Fruit fly (Drosophila melanogaster): ENCODE data around the gene CG44774.

CG44774 gene

dm6 chrX:4906573-4906972, 31.3 kb downstream of the CG44774 start, which contains the start of gene CG6927 (continued):
- TF ChIP-seq HHEX (GFP tag; optimal IDR thresholded peaks at IDR 0.05) (peak; percentile 43), yki (optimal IDR thresholded peaks at IDR 0.05) (no peak), CG32532 (GFP tag; IDR thresholded peaks at IDR 0.05) (peak; percentile 87), Fer3 (tag; optimal IDR thresholded peaks at IDR 0.05) (peak; percentile 66), p53 (GFP tag; optimal IDR thresholded peaks at IDR 0.05) (no peak), CG18262 (tag; optimal IDR thresholded peaks at IDR 0.05) (peak; percentile 77), Hr78 (GFP tag; optimal IDR thresholded peaks at IDR 0.05) (no peak), CG4424 (GFP tag; optimal IDR thresholded peaks at IDR 0.05) (peak; percentile 31), CG14050 (GFP tag; IDR thresholded peaks at IDR 0.05) (peak; percentile 88), CG7357 (GFP tag; IDR thresholded peaks at IDR 0.05) (peak; percentile 79), C15 (GFP tag; IDR thresholded peaks at IDR 0.05) (no peak), ttk (GFP tag; IDR thresholded peaks at IDR 0.05) (peak; percentile 92), bsh (GFP tag; optimal IDR thresholded peaks at IDR 0.05) (peak in 1 of 2 experiments; percentile 70), CG10431 (GFP tag; optimal IDR thresholded peaks at IDR 0.05) (no peak), CG18476 (GFP tag; optimal IDR thresholded peaks at IDR 0.05) (no peak), CG3407 (GFP tag; optimal IDR thresholded peaks at IDR 0.05) (peak; percentile 4), stwl (tag; optimal IDR thresholded peaks at IDR 0.05) (peak; percentile 13), Meics (GFP tag; optimal IDR thresholded peaks at IDR 0.05) (peak; percentile 61), CG10267 (tag; optimal IDR thresholded peaks at IDR 0.05) (peak; percentile 59), CG31388 (GFP tag; optimal IDR thresholded peaks at IDR 0.05) (no peak), dmrt99B (tag; optimal IDR thresholded peaks at IDR 0.05) (peak; percentile 88), tx (GFP tag; optimal IDR thresholded peaks at IDR 0.05) (no peak), ham (GFP tag; IDR thresholded peaks at IDR 0.05) (peak; percentile 58; the same call in 1 of the 2 replicates), ewg (GFP tag; optimal IDR thresholded peaks at IDR 0.05) (peak; percentile 29), ind (GFP tag; optimal IDR thresholded peaks at IDR 0.05) (peak; percentile 50), Taf1 (GFP tag; IDR thresholded peaks at IDR 0.05) (peak; percentile 74), kni (GFP tag; optimal IDR thresholded peaks at IDR 0.05) (no peak), CG15696 (tag; optimal IDR thresholded peaks at IDR 0.05) (peak; percentile 28), Xbp1 (GFP tag; optimal IDR thresholded peaks at IDR 0.05) (peak; percentile 49), Sox102F (GFP tag; optimal IDR thresholded peaks at IDR 0.05) (peak; percentile 76), lab (GFP tag; optimal IDR thresholded peaks at IDR 0.05) (peak; percentile 66), B-H1 (GFP tag; IDR thresholded peaks at IDR 0.05) (peak; percentile 92), Antp (GFP tag; optimal IDR thresholded peaks at IDR 0.05) (peak; percentile 47), gcm2 (GFP tag; optimal IDR thresholded peaks at IDR 0.05) (no peak), PHDP (tag; optimal IDR thresholded peaks at IDR 0.05) (peak; percentile 66), toy (GFP tag; IDR thresholded peaks at IDR 0.05) (peak; percentile 63), CG2199 (GFP tag; IDR thresholded peaks at IDR 0.05) (peak; percentile 56; the same call in 1 of the 3 replicates), al (GFP tag; IDR thresholded peaks at IDR 0.05) (peak; percentile 81), CG13424 (tag; optimal IDR thresholded peaks at IDR 0.05) (peak; percentile 74), ac (GFP tag; optimal IDR thresholded peaks at IDR 0.05) (no peak), aop (GFP tag; IDR thresholded peaks at IDR 0.05) (no peak), zen (tag; optimal IDR thresholded peaks at IDR 0.05) (peak; percentile 55), eve (GFP tag; optimal IDR thresholded peaks at IDR 0.05) (no peak), CG2889 (GFP tag; IDR thresholded peaks at IDR 0.05) (peak; percentile 79), ase (GFP tag; IDR thresholded peaks at IDR 0.05) (peak; percentile 87), HLHmδ (GFP tag; optimal IDR thresholded peaks at IDR 0.05) (no peak), Elba2 (GFP tag; optimal IDR thresholded peaks at IDR 0.05) (no peak), CG18764 (GFP tag; optimal IDR thresholded peaks at IDR 0.05) (no peak), danr (GFP tag; IDR thresholded peaks at IDR 0.05) (peak; percentile 77), CG4854 (GFP tag; optimal IDR thresholded peaks at IDR 0.05) (no peak), Jarid2 (GFP tag; optimal IDR thresholded peaks at IDR 0.05) (no peak)
